Worm (Caenorhabditis elegans): ENCODE results near the gene srd-43.
A peak's percentile ranks its signal among the peaks of the same experiment; 100 is the strongest.

srd-43 gene

DNA sequence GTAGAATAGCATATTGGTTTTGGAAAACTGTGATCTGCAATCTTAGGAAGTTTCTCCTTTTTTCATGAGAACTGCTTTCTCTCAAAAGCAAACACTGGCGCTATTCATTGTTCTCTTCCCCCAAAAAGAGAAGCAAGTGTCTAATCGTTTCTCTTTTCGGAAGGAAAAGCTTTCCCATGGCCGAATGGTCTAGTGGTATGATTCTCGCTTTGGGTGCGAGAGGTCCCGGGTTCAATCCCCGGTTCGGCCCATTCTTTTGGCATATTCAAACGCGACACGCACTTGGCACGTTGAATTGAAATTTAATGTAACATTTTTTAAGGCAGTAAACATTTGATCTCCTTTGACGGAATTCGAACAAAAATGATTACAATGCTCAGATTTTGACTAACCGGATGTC is 2.2 kb upstream of the srd-43 start (continued):
- peak; percentile 10 for TF ChIP-seq dve-1 (tag; optimal IDR thresholded peaks at IDR 0.05; ENCODE audit: insufficient read depth)
- TF ChIP-seq hmg-1.1 (GFP tag; IDR thresholded peaks at IDR 0.05) = 0 out of 2 replicates have a peak, but pooled peaks have one; percentile 52
- no peak for TF ChIP-seq D1046.2 (GFP tag; IDR thresholded peaks at IDR 0.05)
- no peak for TF ChIP-seq php-3 (GFP tag; IDR thresholded peaks at IDR 0.05)
- no peak for TF ChIP-seq skn-1 (tag; optimal IDR thresholded peaks at IDR 0.05)
- TF ChIP-seq daf-12 (tag; optimal IDR thresholded peaks at IDR 0.05) = no peak
- TF ChIP-seq Y48G9A.11 (GFP tag; IDR thresholded peaks at IDR 0.05) = 0 out of 2 replicates have a peak, but pooled peaks have one; percentile 8
- TF ChIP-seq madf-5 (GFP tag; IDR thresholded peaks at IDR 0.05) = no peak
- no peak for TF ChIP-seq mxl-2 (GFP tag; conservative IDR thresholded peaks at IDR 0.05)
- TF ChIP-seq nhr-10 (tag; optimal IDR thresholded peaks at IDR 0.05) = no peak
- no peak for TF ChIP-seq ceh-20 (GFP tag; IDR thresholded peaks at IDR 0.05)
- peak; percentile 40 for TF ChIP-seq nhr-48 (tag; optimal IDR thresholded peaks at IDR 0.05)
- TF ChIP-seq lin-29 (GFP tag; IDR thresholded peaks at IDR 0.05) = no peak
- TF ChIP-seq hif-1 (tag; optimal IDR thresholded peaks at IDR 0.05) = no peak
- no peak for TF ChIP-seq ctbp-1 (GFP tag; IDR thresholded peaks at IDR 0.05)
- no peak for TF ChIP-seq gei-8 (GFP tag; optimal IDR thresholded peaks at IDR 0.05)
- peak; percentile 62; the same call in 1 of the 2 replicates for TF ChIP-seq pha-4 (GFP tag; IDR thresholded peaks at IDR 0.05)
- TF ChIP-seq pha-4 (tag; optimal IDR thresholded peaks at IDR 0.05) = no peak
- TF ChIP-seq aha-1 (tag) = no peak
- no peak for TF ChIP-seq dmd-6 (GFP tag; IDR thresholded peaks at IDR 0.05)
- no peak for TF ChIP-seq mdt-29 (GFP tag; IDR thresholded peaks at IDR 0.05)
- TF ChIP-seq F10B5.3 (tag; optimal IDR thresholded peaks at IDR 0.05) = no peak
- TF ChIP-seq zfp-2 (tag; optimal IDR thresholded peaks at IDR 0.05) = no peak
- no peak for TF ChIP-seq ceh-28 (tag; optimal IDR thresholded peaks at IDR 0.05)
- TF ChIP-seq sdz-12 (GFP tag; optimal IDR thresholded peaks at IDR 0.05) = no peak
- TF ChIP-seq spr-1 (tag; optimal IDR thresholded peaks at IDR 0.05) = peak; percentile 42
- TF ChIP-seq nhr-11 (tag; optimal IDR thresholded peaks at IDR 0.05) = no peak
- no peak for TF ChIP-seq ZK546.5 (tag; optimal IDR thresholded peaks at IDR 0.05)
- TF ChIP-seq Y5F2A.4 (GFP tag; optimal IDR thresholded peaks at IDR 0.05) = no peak
- no peak for TF ChIP-seq ceh-32 (tag; optimal IDR thresholded peaks at IDR 0.05; ENCODE audit: poor library complexity)
- no peak for TF ChIP-seq R02D3.7 (tag; optimal IDR thresholded peaks at IDR 0.05)
- peak; percentile 61 for TF ChIP-seq lin-38 (GFP tag; IDR thresholded peaks at IDR 0.05)
- no peak for TF ChIP-seq mep-1 (tag; optimal IDR thresholded peaks at IDR 0.05)
- TF ChIP-seq ztf-7 (tag; optimal IDR thresholded peaks at IDR 0.05) = no peak
- TF ChIP-seq cey-2 (tag; optimal IDR thresholded peaks at IDR 0.05; ENCODE audit: borderline replicate concordance, insufficient read depth) = no peak
- TF ChIP-seq daf-16 (GFP tag; optimal IDR thresholded peaks at IDR 0.05) = no peak
- TF ChIP-seq daf-16 (tag; optimal IDR thresholded peaks at IDR 0.05) = no peak
- peak; percentile 41 for TF ChIP-seq mes-2 (tag; optimal IDR thresholded peaks at IDR 0.05; ENCODE audit: poor library complexity, severe bottlenecking)
- TF ChIP-seq jun-1 (tag; optimal IDR thresholded peaks at IDR 0.05) = no peak
- no peak for TF ChIP-seq lin-13 (GFP tag; optimal IDR thresholded peaks at IDR 0.05)
- peak; percentile 6 for TF ChIP-seq mxl-3 (GFP tag; optimal IDR thresholded peaks at IDR 0.05)
- no peak for TF ChIP-seq unc-39 (tag; optimal IDR thresholded peaks at IDR 0.05)
- TF ChIP-seq F37D6.2 (tag; optimal IDR thresholded peaks at IDR 0.05) = no peak
- TF ChIP-seq Y75B8A.6 (GFP tag; IDR thresholded peaks at IDR 0.05) = no peak
- peak; percentile 18 for TF ChIP-seq hlh-30 (tag; optimal IDR thresholded peaks at IDR 0.05; ENCODE audit: insufficient read depth)
- no peak for TF ChIP-seq ceh-82 (tag; optimal IDR thresholded peaks at IDR 0.05)
- TF ChIP-seq nhr-25 (tag; optimal IDR thresholded peaks at IDR 0.05; ENCODE audit: borderline replicate concordance, insufficient read depth) = no peak
- TF ChIP-seq lim-7 (GFP tag; IDR thresholded peaks at IDR 0.05) = peak; percentile 74
- no peak; the same call in 1 of the 2 replicates for TF ChIP-seq egl-43 (GFP tag; IDR thresholded peaks at IDR 0.05)
- TF ChIP-seq snpc-1.2 (GFP tag; IDR thresholded peaks at IDR 0.05) = peak; percentile 50; the same call in 1 of the 2 replicates
- no peak for TF ChIP-seq tag-97 (GFP tag; IDR thresholded peaks at IDR 0.05)
